Fruit fly (Drosophila melanogaster): Measurements from ENCODE around the gene CG6813.

The CG6813 gene

DNA sequence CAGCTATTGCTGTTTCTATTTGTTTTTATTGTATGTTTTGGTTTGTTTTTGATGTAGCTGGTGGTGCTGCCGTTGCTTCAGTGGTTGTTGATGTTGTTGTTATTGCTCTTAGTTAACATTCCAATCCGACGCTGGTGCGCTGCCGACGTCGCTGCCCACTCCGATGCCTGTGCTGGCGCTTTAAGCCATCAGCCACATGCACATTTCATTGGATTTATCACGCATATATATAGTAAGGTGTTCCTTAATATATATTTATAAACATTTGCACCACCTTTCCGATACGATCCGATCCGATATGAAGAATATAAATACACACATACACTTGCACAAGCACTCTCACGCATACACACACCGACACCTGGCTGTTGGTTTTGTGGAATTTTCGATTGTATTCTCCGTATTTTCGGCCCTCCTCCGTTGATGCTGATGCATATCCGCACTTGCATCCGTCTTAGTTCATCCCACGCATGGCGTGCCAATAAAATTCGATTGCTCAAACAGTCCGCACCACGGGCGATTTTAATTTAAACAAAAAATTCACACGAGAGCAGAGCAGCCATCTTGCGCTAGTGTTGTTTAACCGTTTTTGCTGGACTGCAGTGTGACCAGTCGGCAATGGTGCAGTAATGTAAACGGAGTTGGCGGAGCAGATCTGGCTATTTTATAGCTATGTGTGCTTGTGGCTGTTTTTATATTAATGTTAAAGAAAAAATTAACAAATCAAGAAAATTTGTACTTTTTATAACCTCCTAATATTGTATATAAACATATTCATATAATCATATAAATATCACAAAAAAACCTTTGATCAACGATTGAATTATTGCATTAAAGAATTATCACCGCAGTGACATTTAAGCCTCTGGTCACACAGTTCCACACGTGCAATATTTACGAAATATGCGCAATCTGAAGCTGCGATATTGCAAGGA is 23.9 kb upstream of the CG6813 start, which contains the start of the genes Csk and Elp1 (continued):
- no peak for TF ChIP-seq tap (tag; optimal IDR thresholded peaks at IDR 0.05)
- TF ChIP-seq MBD-R2 (GFP tag; IDR thresholded peaks at IDR 0.05), result peak; percentile 52
- TF ChIP-seq Dip2 (GFP tag; IDR thresholded peaks at IDR 0.05), result no peak
- TF ChIP-seq wek (GFP tag; optimal IDR thresholded peaks at IDR 0.05), result no peak
- TF ChIP-seq pb (GFP tag; optimal IDR thresholded peaks at IDR 0.05), result no peak
- no peak for TF ChIP-seq Hr39 (optimal IDR thresholded peaks at IDR 0.05)
- peak; percentile 56 for TF ChIP-seq CG12942 (GFP tag; optimal IDR thresholded peaks at IDR 0.05)
- TF ChIP-seq dmrt11E (tag; optimal IDR thresholded peaks at IDR 0.05), result peak; percentile 58
- peak; percentile 40; the same call in 1 of the 2 replicates for TF ChIP-seq CG11085 (GFP tag; IDR thresholded peaks at IDR 0.05)
- peak; percentile 48 for TF ChIP-seq Bdp1 (GFP tag; optimal IDR thresholded peaks at IDR 0.05)
- TF ChIP-seq CG10979 (tag; optimal IDR thresholded peaks at IDR 0.05), result peak; percentile 49
- TF ChIP-seq ab (GFP tag; optimal IDR thresholded peaks at IDR 0.05), result peak; percentile 23
- TF ChIP-seq tup (GFP tag; optimal IDR thresholded peaks at IDR 0.05), result peak; percentile 22
- no peak for TF ChIP-seq Side (GFP tag; optimal IDR thresholded peaks at IDR 0.05)
- 0 out of 4 replicates have a peak, but pooled peaks have one; percentile 27 for TF ChIP-seq Gug (GFP tag; IDR thresholded peaks at IDR 0.05)
- TF ChIP-seq ara (GFP tag; IDR thresholded peaks at IDR 0.05), result peak; percentile 24; the same call in 1 of the 2 replicates
- no peak for TF ChIP-seq emc (GFP tag; optimal IDR thresholded peaks at IDR 0.05)
- TF ChIP-seq NC2α (GFP tag; optimal IDR thresholded peaks at IDR 0.05), result no peak
- 0 out of 3 replicates have a peak, but pooled peaks have one; percentile 29 for TF ChIP-seq croc (GFP tag; conservative IDR thresholded peaks at IDR 0.05)
- no peak for TF ChIP-seq CG16813 (GFP tag; IDR thresholded peaks at IDR 0.05; ENCODE audit: partially characterized antibody)
- TF ChIP-seq CG10959 (GFP tag; IDR thresholded peaks at IDR 0.05), result no peak
- TF ChIP-seq CG3065 (GFP tag; optimal IDR thresholded peaks at IDR 0.05), result no peak
- no peak for TF ChIP-seq ash1 (GFP tag; optimal IDR thresholded peaks at IDR 0.05)
- TF ChIP-seq CG6689 (GFP tag; IDR thresholded peaks at IDR 0.05), result no peak
- no peak; the same call in 1 of the 2 replicates for TF ChIP-seq onecut (GFP tag; IDR thresholded peaks at IDR 0.05)
- no peak for TF ChIP-seq zen2 (GFP tag; IDR thresholded peaks at IDR 0.05; ENCODE audit: partially characterized antibody)
- no peak for TF ChIP-seq CG2202 (tag; optimal IDR thresholded peaks at IDR 0.05)
- TF ChIP-seq CG10321 (GFP tag; IDR thresholded peaks at IDR 0.05), result no peak
- peak; percentile 12 for TF ChIP-seq CG31388 (GFP tag; optimal IDR thresholded peaks at IDR 0.05)
- TF ChIP-seq HLH4C (GFP tag; IDR thresholded peaks at IDR 0.05; ENCODE audit: partially characterized antibody), result no peak
- peak; percentile 74 for TF ChIP-seq Adf1 (GFP tag; IDR thresholded peaks at IDR 0.05)
- no peak for TF ChIP-seq BtbVII (GFP tag; optimal IDR thresholded peaks at IDR 0.05)
- no peak for TF ChIP-seq CG2129 (GFP tag; IDR thresholded peaks at IDR 0.05; ENCODE audit: partially characterized antibody)
- TF ChIP-seq sd (tag; optimal IDR thresholded peaks at IDR 0.05), result peak; percentile 91
- TF ChIP-seq Hmx (GFP tag; optimal IDR thresholded peaks at IDR 0.05), result no peak
- no peak for TF ChIP-seq crc (GFP tag; optimal IDR thresholded peaks at IDR 0.05)
- no peak for TF ChIP-seq Mrtf (GFP tag; IDR thresholded peaks at IDR 0.05)
- TF ChIP-seq CG10209 (GFP tag; optimal IDR thresholded peaks at IDR 0.05), result peak; percentile 52
- TF ChIP-seq CG6765 (GFP tag; optimal IDR thresholded peaks at IDR 0.05), result no peak
- TF ChIP-seq CG2120 (GFP tag; optimal IDR thresholded peaks at IDR 0.05), result peak; percentile 64
- no peak for TF ChIP-seq Oaz (GFP tag; IDR thresholded peaks at IDR 0.05)
- TF ChIP-seq CG8359 (GFP tag; optimal IDR thresholded peaks at IDR 0.05; ENCODE audit: borderline replicate concordance), result no peak
- peak; percentile 17 for TF ChIP-seq CG3407 (GFP tag; optimal IDR thresholded peaks at IDR 0.05)
- TF ChIP-seq CG14965 (GFP tag; optimal IDR thresholded peaks at IDR 0.05; ENCODE audit: borderline replicate concordance), result no peak
- no peak for TF ChIP-seq zf30C (GFP tag; optimal IDR thresholded peaks at IDR 0.05)
- TF ChIP-seq CG3995 (GFP tag; optimal IDR thresholded peaks at IDR 0.05), result peak; percentile 56
- TF ChIP-seq ewg (GFP tag; optimal IDR thresholded peaks at IDR 0.05), result peak; percentile 73
- TF ChIP-seq HLH54F (GFP tag; optimal IDR thresholded peaks at IDR 0.05), result peak; percentile 41
- TF ChIP-seq Nf-YB (GFP tag; optimal IDR thresholded peaks at IDR 0.05), result peak; percentile 22

All from whole organism, embryonic.